Fruit fly (Drosophila melanogaster): ENCODE data around the gene CG9701.
A peak's percentile ranks its signal among the peaks of the same experiment; 100 is the strongest.

dm6 chr3L:16769866-16770265 is 36.5 kb downstream of the CG9701 start:
- no peak for TF ChIP-seq YL-1 (GFP tag; optimal IDR thresholded peaks at IDR 0.05)
- TF ChIP-seq D19A (tag; optimal IDR thresholded peaks at IDR 0.05), result no peak
- peak; percentile 36 for TF ChIP-seq CG17359 (tag; optimal IDR thresholded peaks at IDR 0.05)
- no peak for TF ChIP-seq CG7786 (GFP tag; optimal IDR thresholded peaks at IDR 0.05)
- TF ChIP-seq chm (GFP tag; IDR thresholded peaks at IDR 0.05), result peak; percentile 49; the same call in 1 of the 2 replicates
- TF ChIP-seq pita (GFP tag; optimal IDR thresholded peaks at IDR 0.05), result no peak
- no peak for TF ChIP-seq HLH3B (GFP tag; IDR thresholded peaks at IDR 0.05)
